Fruit fly (Drosophila melanogaster) whole organism, embryonic: ENCODE measurements around the gene P58IPK.
A peak's percentile ranks its signal among the peaks of the same experiment; 100 is the strongest.

ENCODE experiments used
- Ada2b ChIP-seq: fragments of 200-800 bp; sonication (Bioruptor generic); IDR thresholded peaks from 2 replicates; pipeline ENCODE4 v1.3.6; 2022; ENCODE audit warnings: missing biosample characterization, missing genetic modification characterization
- Asciz ChIP-seq: fragments of 200-800 bp; sonication (Bioruptor generic); optimal IDR thresholded peaks from 2 replicates; lab custom pipeline; 2017; ENCODE audit warnings: missing biosample characterization, mild to moderate bottlenecking, missing genetic modification characterization, missing genetic modification reagents
- Atf3 ChIP-seq: fragments of 200-800 bp; sonication (Bioruptor generic); optimal IDR thresholded peaks from 3 replicates; lab custom pipeline; 2016; ENCODE audit warnings: missing biosample characterization, missing genetic modification characterization
- Atf6 ChIP-seq: fragments of 200-800 bp; sonication (Bioruptor generic); IDR thresholded peaks from 2 replicates; pipeline ENCODE4 v1.3.6; 2022; ENCODE audit warnings: missing biosample characterization, missing genetic modification characterization
- CG10274 ChIP-seq: fragments of 200-800 bp; sonication (Bioruptor generic); optimal IDR thresholded peaks from 3 replicates; lab custom pipeline; 2017; ENCODE audit warnings: missing biosample characterization, mild to moderate bottlenecking, missing genetic modification characterization
- CG11456 ChIP-seq: fragments of 200-800 bp; sonication (Bioruptor generic); IDR thresholded peaks from 3 replicates; pipeline ENCODE4 v1.3.6; 2022; ENCODE audit warnings: missing biosample characterization, missing genetic modification characterization
- CG11504 ChIP-seq: fragments of 200-800 bp; sonication (Bioruptor generic); optimal IDR thresholded peaks from 3 replicates; lab custom pipeline; 2019; ENCODE audit warnings: missing biosample characterization, mild to moderate bottlenecking, missing genetic modification characterization, moderate library complexity
- CG1233 ChIP-seq: fragments of 200-800 bp; sonication (Bioruptor generic); optimal IDR thresholded peaks from 4 replicates; lab custom pipeline; 2018; ENCODE audit warnings: missing biosample characterization, mild to moderate bottlenecking, missing genetic modification characterization
- CG13775 ChIP-seq: fragments of 200-800 bp; sonication (Bioruptor generic); optimal IDR thresholded peaks from 3 replicates; lab custom pipeline; 2017; ENCODE audit warnings: missing biosample characterization, mild to moderate bottlenecking, missing genetic modification characterization
- CG14441 ChIP-seq: fragments of 200-800 bp; sonication (Bioruptor generic); IDR thresholded peaks from 2 replicates; pipeline ENCODE4 v1.3.6; 2022; ENCODE audit warnings: missing biosample characterization, missing genetic modification characterization
- CG17359 ChIP-seq: fragments of 200-800 bp; sonication (Bioruptor generic); optimal IDR thresholded peaks from 3 replicates; lab custom pipeline; 2018; ENCODE audit warnings: missing biosample characterization, mild to moderate bottlenecking, missing genetic modification characterization, moderate library complexity
- CG17802 ChIP-seq: fragments of 200-800 bp; sonication (Bioruptor generic); optimal IDR thresholded peaks from 2 replicates; lab custom pipeline; 2018; ENCODE audit warnings: missing biosample characterization, mild to moderate bottlenecking, missing genetic modification characterization, moderate library complexity
- CG18599 ChIP-seq: fragments of 200-800 bp; sonication (Bioruptor generic); optimal IDR thresholded peaks from 3 replicates; lab custom pipeline; 2017; ENCODE audit warnings: missing biosample characterization, missing genetic modification characterization, mild to moderate bottlenecking, moderate library complexity, missing genetic modification reagents
- CG18764 ChIP-seq: fragments of 200-800 bp; sonication (Bioruptor generic); optimal IDR thresholded peaks from 3 replicates; lab custom pipeline; 2016; ENCODE audit warnings: missing biosample characterization, missing genetic modification characterization
- CG31224 ChIP-seq: fragments of 200-800 bp; sonication (Bioruptor generic); IDR thresholded peaks from 2 replicates; pipeline ENCODE4 v1.3.6; 2022; ENCODE audit warnings: missing biosample characterization, missing genetic modification characterization
- CG32772 ChIP-seq: fragments of 200-800 bp; sonication (Bioruptor generic); IDR thresholded peaks from 2 replicates; pipeline ENCODE4 v1.3.6; 2022; ENCODE audit warnings: missing biosample characterization, missing genetic modification characterization
- CG3407 ChIP-seq: fragments of 200-800 bp; sonication (Bioruptor generic); optimal IDR thresholded peaks from 2 replicates; lab custom pipeline; 2018; ENCODE audit warnings: missing biosample characterization, mild to moderate bottlenecking, missing genetic modification characterization
- CG4328 ChIP-seq: fragments of 200-800 bp; sonication (Bioruptor generic); optimal IDR thresholded peaks from 3 replicates; lab custom pipeline; 2017; ENCODE audit warnings: missing biosample characterization, missing genetic modification reagents, missing genetic modification characterization
- CG6654 ChIP-seq: fragments of 200-800 bp; sonication (Bioruptor generic); optimal IDR thresholded peaks from 2 replicates; lab custom pipeline; 2017; ENCODE audit warnings: missing biosample characterization, mild to moderate bottlenecking, missing genetic modification characterization
- CG6683 ChIP-seq: fragments of 200-800 bp; sonication (Bioruptor generic); optimal IDR thresholded peaks from 2 replicates; lab custom pipeline; 2017; ENCODE audit warnings: missing biosample characterization, mild to moderate bottlenecking, missing genetic modification characterization, missing genetic modification reagents
- CG7271 ChIP-seq: fragments of 200-800 bp; sonication (Bioruptor generic); optimal IDR thresholded peaks from 2 replicates; lab custom pipeline; 2018; ENCODE audit warnings: missing biosample characterization, mild to moderate bottlenecking, missing genetic modification characterization, moderate library complexity
- CoRest ChIP-seq: fragments of 200-800 bp; sonication (Bioruptor generic); optimal IDR thresholded peaks from 3 replicates; lab custom pipeline; 2018; ENCODE audit warnings: missing biosample characterization, mild to moderate bottlenecking, missing genetic modification characterization, moderate library complexity
- D ChIP-seq, 2 experiments: fragments of 200-800 bp in 1 of 2; fragments of >200 bp in 1 of 2; sonication (Bioruptor generic) in 1 of 2; optimal IDR thresholded peaks; 2 replicates in 1 of 2; 3 replicates in 1 of 2; lab custom pipeline; 2017; ENCODE audit warnings: mild to moderate bottlenecking in 1 of 2, missing biosample characterization in 1 of 2, missing genetic modification characterization in 1 of 2, missing genetic modification reagents in 1 of 2
- Doc3 ChIP-seq: fragments of 200-800 bp; sonication (Bioruptor generic); IDR thresholded peaks from 3 replicates; pipeline ENCODE4 v1.3.6; 2022; ENCODE audit warnings: missing biosample characterization, missing genetic modification characterization; ENCODE audit not compliant: partially characterized antibody
- Dref ChIP-seq: fragments of 200-800 bp; sonication (Bioruptor generic); IDR thresholded peaks from 2 replicates; pipeline ENCODE4 v1.3.6; 2022; ENCODE audit warnings: missing biosample characterization, missing genetic modification characterization
- Elba2 ChIP-seq: fragments of 200-800 bp; sonication (Bioruptor generic); optimal IDR thresholded peaks from 3 replicates; lab custom pipeline; 2016; ENCODE audit warnings: missing biosample characterization, missing genetic modification characterization
- Fer1 ChIP-seq: fragments of 200-800 bp; sonication (Bioruptor generic); optimal IDR thresholded peaks from 2 replicates; lab custom pipeline; 2017; ENCODE audit warnings: missing biosample characterization, mild to moderate bottlenecking, missing genetic modification characterization
- HHEX ChIP-seq: fragments of 200-800 bp; sonication (Bioruptor generic); optimal IDR thresholded peaks from 3 replicates; lab custom pipeline; 2017; ENCODE audit warnings: missing biosample characterization, mild to moderate bottlenecking, missing genetic modification characterization, missing genetic modification reagents
- HLH3B ChIP-seq: fragments of 200-800 bp; sonication (Bioruptor generic); IDR thresholded peaks from 2 replicates; pipeline ENCODE4 v1.3.6; 2022; ENCODE audit warnings: missing biosample characterization, missing genetic modification characterization
- Mad ChIP-seq: fragments of 200-800 bp; sonication (Bioruptor generic); optimal IDR thresholded peaks from 2 replicates; lab custom pipeline; 2016; ENCODE audit warnings: missing biosample characterization, missing genetic modification characterization
- Pdp1 ChIP-seq, 2 experiments: fragments of 200-800 bp; sonication (Bioruptor generic); optimal IDR thresholded peaks; 3 replicates each; lab custom pipeline; 2016; ENCODE audit warnings: missing biosample characterization in 2 of 2, missing genetic modification characterization in 2 of 2, mild to moderate bottlenecking in 1 of 2, moderate library complexity in 1 of 2
- Rfx ChIP-seq: fragments of 200-800 bp; sonication (Bioruptor generic); IDR thresholded peaks from 2 replicates; pipeline ENCODE4 v1.3.6; 2022; ENCODE audit warnings: missing biosample characterization, missing genetic modification characterization
- Rx ChIP-seq: fragments of 200-800 bp; sonication (Bioruptor generic); IDR thresholded peaks from 2 replicates; pipeline ENCODE4 v1.3.6; 2022; ENCODE audit warnings: missing biosample characterization, missing genetic modification characterization
- Sox102F ChIP-seq: fragments of 200-800 bp; sonication (Bioruptor generic); optimal IDR thresholded peaks from 2 replicates; lab custom pipeline; 2018; ENCODE audit warnings: missing biosample characterization, mild to moderate bottlenecking, missing genetic modification characterization, moderate library complexity
- Usf ChIP-seq: fragments of 200-800 bp; sonication (Bioruptor generic); optimal IDR thresholded peaks from 2 replicates; lab custom pipeline; 2017; ENCODE audit warnings: missing genotype, missing biosample characterization, missing genetic modification characterization
- ac ChIP-seq: fragments of 200-800 bp; sonication (Bioruptor generic); optimal IDR thresholded peaks from 3 replicates; lab custom pipeline; 2017; ENCODE audit warnings: missing biosample characterization, mild to moderate bottlenecking, missing genetic modification characterization
- ewg ChIP-seq: fragments of 200-800 bp; sonication (Bioruptor generic); optimal IDR thresholded peaks from 3 replicates; lab custom pipeline; 2017; ENCODE audit warnings: mild to moderate bottlenecking, missing biosample characterization, missing genetic modification reagents, missing genetic modification characterization
- eyg ChIP-seq: fragments of 200-800 bp; sonication (Bioruptor generic); optimal IDR thresholded peaks from 3 replicates; lab custom pipeline; 2016; ENCODE audit warnings: missing biosample characterization, missing genetic modification characterization
- her ChIP-seq: fragments of 200-800 bp; sonication (Bioruptor generic); optimal IDR thresholded peaks from 2 replicates; lab custom pipeline; 2016; ENCODE audit warnings: missing biosample characterization, missing genetic modification characterization
- ind ChIP-seq: fragments of 200-800 bp; sonication (Bioruptor generic); optimal IDR thresholded peaks from 3 replicates; lab custom pipeline; 2016; ENCODE audit warnings: missing biosample characterization, missing genetic modification characterization
- insv ChIP-seq, 2 experiments: fragments of 200-800 bp; sonication (Bioruptor generic); optimal IDR thresholded peaks; 3 replicates each; lab custom pipeline; 2016 to 2018; ENCODE audit warnings: missing biosample characterization in 2 of 2, missing genetic modification characterization in 2 of 2
- kay ChIP-seq: fragments of 200-800 bp; sonication (Bioruptor generic); optimal IDR thresholded peaks from 2 replicates; lab custom pipeline; 2016; ENCODE audit warnings: missing biosample characterization, missing genetic modification characterization
- lbe ChIP-seq: fragments of 200-800 bp; sonication (Bioruptor generic); optimal IDR thresholded peaks from 2 replicates; lab custom pipeline; 2016; ENCODE audit warnings: missing biosample characterization, mild to moderate bottlenecking, missing genetic modification characterization
- pnt ChIP-seq: fragments of 200-800 bp; sonication (Bioruptor generic); optimal IDR thresholded peaks from 3 replicates; lab custom pipeline; 2016; ENCODE audit warnings: missing biosample characterization, missing genetic modification characterization
- salm ChIP-seq: fragments of 200-800 bp; sonication (Bioruptor generic); optimal IDR thresholded peaks from 2 replicates; lab custom pipeline; 2018; ENCODE audit warnings: missing biosample characterization, mild to moderate bottlenecking, missing genetic modification characterization
- sqz ChIP-seq: fragments of 200-800 bp; sonication (Bioruptor generic); optimal IDR thresholded peaks from 3 replicates; lab custom pipeline; 2018; ENCODE audit warnings: missing biosample characterization, mild to moderate bottlenecking, missing genetic modification characterization
- ttk ChIP-seq: fragments of 200-800 bp; sonication (Bioruptor generic); IDR thresholded peaks from 2 replicates; pipeline ENCODE4 v2.1.2; 2022; ENCODE audit warnings: missing biosample characterization, missing genetic modification characterization
- vfl ChIP-seq: fragments of 200-800 bp; sonication (Bioruptor generic); optimal IDR thresholded peaks from 2 replicates; lab custom pipeline; 2016; ENCODE audit warnings: missing biosample characterization, missing genetic modification characterization
- zfh2 ChIP-seq: fragments of 200-800 bp; sonication (Bioruptor generic); optimal IDR thresholded peaks from 2 replicates; lab custom pipeline; 2016; ENCODE audit warnings: missing biosample characterization, missing genetic modification characterization

P58IPK gene

DNA sequence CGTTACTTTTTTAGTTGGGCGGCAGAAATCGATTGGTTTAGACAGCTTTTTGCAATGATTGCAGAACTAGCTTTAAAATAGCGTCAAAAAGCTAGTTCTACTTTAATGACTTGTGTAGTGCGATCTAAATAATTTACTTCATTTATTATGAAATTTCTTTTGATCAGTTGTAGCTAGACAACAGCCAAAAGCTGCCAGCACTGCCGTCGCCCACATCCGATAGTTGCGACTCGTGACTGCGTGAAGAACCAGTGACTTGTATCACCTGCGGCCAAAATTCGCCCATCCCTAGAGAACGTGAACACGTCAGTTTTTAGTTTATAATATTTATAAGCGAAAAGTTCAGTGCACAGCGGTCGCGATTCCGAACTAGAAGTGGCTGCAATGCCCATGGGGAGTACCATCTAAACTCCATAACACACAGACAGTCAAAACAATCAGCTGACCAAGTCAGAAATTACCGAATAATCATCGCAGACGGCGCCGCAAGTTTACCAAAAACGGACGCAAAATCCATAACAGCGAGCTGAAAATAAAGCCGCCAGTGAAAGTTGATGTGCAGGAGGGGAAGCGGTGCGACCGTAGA, at the start of gene P58IPK:
TSS of gene P58IPK (plus strand) at position 280 of the 586 bp plus-strand sequence.
- TF ChIP-seq Dref (GFP tag; lab: Robert Waterston, UW): peak; percentile 65
- peak; percentile 72 for TF ChIP-seq ind (GFP tag; lab: Kevin White, UChicago)
- TF ChIP-seq Rfx (GFP tag; lab: Robert Waterston, UW): peak; percentile 89
- TF ChIP-seq CG7271 (tag; lab: Kevin White, UChicago): no peak
- TF ChIP-seq Ada2b (GFP tag; lab: Robert Waterston, UW): no peak
- TF ChIP-seq CG18764: peak; percentile 55
- peak; percentile 41 for TF ChIP-seq Fer1 (GFP tag; lab: Kevin White, UChicago)
- TF ChIP-seq ttk (GFP tag; lab: Robert Waterston, UW): 0 out of 2 replicates have a peak, but pooled peaks have one; percentile 44
- peak; percentile 54 for TF ChIP-seq pnt (GFP tag; lab: Kevin White, UChicago)
- TF ChIP-seq Rx (GFP tag; lab: Robert Waterston, UW): peak; percentile 64; the same call in 1 of the 2 replicates
- no peak for TF ChIP-seq CG6654 (GFP tag; lab: Kevin White, UChicago)
- no peak for TF ChIP-seq ac
- TF ChIP-seq Sox102F: no peak
- peak; percentile 68 for TF ChIP-seq Atf3 (GFP tag; lab: Kevin White, UChicago)
- TF ChIP-seq CG31224: no peak
- TF ChIP-seq eyg (GFP tag; lab: Kevin White, UChicago): peak; percentile 42
- TF ChIP-seq HLH3B (GFP tag; lab: Robert Waterston, UW): peak; percentile 29; the same call in 1 of the 2 replicates
- TF ChIP-seq zfh2: peak; percentile 80
- no peak for TF ChIP-seq CG3407 (GFP tag; lab: Kevin White, UChicago)
- peak; percentile 37 for TF ChIP-seq HHEX (GFP tag; lab: Kevin White, UChicago)
- TF ChIP-seq CG13775 (GFP tag; lab: Kevin White, UChicago): peak; percentile 36
- TF ChIP-seq CG4328 (GFP tag; lab: Kevin White, UChicago): no peak
- TF ChIP-seq CG1233 (GFP tag; lab: Kevin White, UChicago): peak; percentile 16
- no peak for TF ChIP-seq Asciz (GFP tag; lab: Kevin White, UChicago)
- TF ChIP-seq insv (GFP tag; optimal IDR thresholded peaks at IDR 0.05; lab: Kevin White, UChicago): no peak
- TF ChIP-seq Usf (GFP tag; lab: Kevin White, UChicago): peak; percentile 17
- no peak for TF ChIP-seq Elba2
- TF ChIP-seq vfl (GFP tag; lab: Kevin White, UChicago): peak; percentile 65
- peak; percentile 77 for TF ChIP-seq CG14441
- no peak for TF ChIP-seq CG10274
- TF ChIP-seq CG17359 (tag; lab: Kevin White, UChicago): peak; percentile 38
- TF ChIP-seq sqz (GFP tag; lab: Kevin White, UChicago): no peak
- no peak for TF ChIP-seq D (optimal IDR thresholded peaks at IDR 0.05; lab: Kevin White, UChicago)
- no peak for TF ChIP-seq D (GFP tag; optimal IDR thresholded peaks at IDR 0.05; lab: Kevin White, UChicago)
- TF ChIP-seq CG11504 (tag; lab: Kevin White, UChicago): no peak
- peak; percentile 41 for TF ChIP-seq lbe (GFP tag; lab: Kevin White, UChicago)
- TF ChIP-seq Mad: peak; percentile 83
- peak; percentile 54 for TF ChIP-seq CG18599 (GFP tag; lab: Kevin White, UChicago)
- peak; percentile 44 for TF ChIP-seq her (GFP tag; lab: Kevin White, UChicago)
- peak; percentile 19 for TF ChIP-seq ewg
- 0 out of 2 replicates have a peak, but pooled peaks have one; percentile 13 for TF ChIP-seq CG32772
- no peak for TF ChIP-seq CG6683 (GFP tag; lab: Kevin White, UChicago)
- TF ChIP-seq Pdp1 (GFP tag; optimal IDR thresholded peaks at IDR 0.05; lab: Kevin White, UChicago): peak; percentile 75 to 83
- no peak for TF ChIP-seq salm (tag; lab: Kevin White, UChicago)
- peak; percentile 87 for TF ChIP-seq Doc3
- TF ChIP-seq kay (GFP tag; lab: Kevin White, UChicago): peak; percentile 70
- no peak; the same call in 1 of the 2 replicates for TF ChIP-seq Atf6
- TF ChIP-seq CG17802 (tag; lab: Kevin White, UChicago): peak; percentile 76
- TF ChIP-seq CG11456: peak; percentile 85; the same call in 2 of the 3 replicates
- TF ChIP-seq CoRest: peak; percentile 74
